Worm (Caenorhabditis elegans) whole organism, young adult: ENCODE results near the gene M110.7.

Source experiments
- D2030.7 ChIP-seq: fragments of 200-800 bp; sonication (Bioruptor generic); IDR thresholded peaks from 2 replicates; pipeline ENCODE4 v1.3.6; 2022; ENCODE audit warnings: missing genetic modification reagents, missing genetic modification characterization, missing compliant biosample characterization
- F37B4.10 ChIP-seq: fragments of 200-800 bp; sonication (Bioruptor generic); IDR thresholded peaks from 2 replicates; pipeline ENCODE4 v1.3.6; 2022; ENCODE audit warnings: missing genetic modification characterization, missing compliant biosample characterization
- F55B11.4 ChIP-seq: sonication (generic microtip); optimal IDR thresholded peaks from 2 replicates; lab custom pipeline; 2016; ENCODE audit warnings: missing compliant biosample characterization, missing genetic modification characterization, borderline replicate concordance; ENCODE audit not compliant: insufficient read depth
- F57A8.1 ChIP-seq: fragments of 200-800 bp; sonication (Bioruptor generic); optimal IDR thresholded peaks from 2 replicates; lab custom pipeline; 2018; ENCODE audit warnings: mild to moderate bottlenecking, missing genetic modification characterization, moderate library complexity, missing compliant biosample characterization
- F57C9.4 ChIP-seq: sonication (generic microtip); optimal IDR thresholded peaks from 2 replicates; lab custom pipeline; 2017; ENCODE audit warnings: mild to moderate bottlenecking, missing genetic modification characterization, missing compliant biosample characterization
- K11D2.4 ChIP-seq: fragments of 200-800 bp; sonication (Bioruptor generic); IDR thresholded peaks from 2 replicates; pipeline ENCODE4 v1.3.6; 2022; ENCODE audit warnings: missing genetic modification reagents, missing genetic modification characterization, missing compliant biosample characterization
- K12H6.12 ChIP-seq: fragments of 200-800 bp; sonication (Bioruptor generic); optimal IDR thresholded peaks from 2 replicates; lab custom pipeline; 2018; ENCODE audit warnings: mild to moderate bottlenecking, missing genetic modification characterization, missing compliant biosample characterization
- T07F8.4 ChIP-seq: sonication (generic microtip); optimal IDR thresholded peaks from 2 replicates; lab custom pipeline; 2016; ENCODE audit warnings: mild to moderate bottlenecking, missing genetic modification characterization, moderate library complexity, missing compliant biosample characterization
- Y67H2A.10 ChIP-seq: fragments of 200-800 bp; sonication (Bioruptor generic); conservative IDR thresholded peaks from 2 replicates; pipeline ENCODE4 v1.3.6; 2022; ENCODE audit warnings: missing genetic modification reagents, missing genetic modification characterization, missing compliant biosample characterization
- Y79H2A.3 ChIP-seq: fragments of 200-800 bp; sonication (Bioruptor generic); conservative IDR thresholded peaks from 2 replicates; pipeline ENCODE4 v1.3.6; 2022; ENCODE audit warnings: missing genetic modification reagents, missing genetic modification characterization, missing compliant biosample characterization
- ZK185.1 ChIP-seq: sonication (generic microtip); optimal IDR thresholded peaks from 2 replicates; lab custom pipeline; 2016; ENCODE audit warnings: mild to moderate bottlenecking, missing genetic modification characterization, missing compliant biosample characterization; ENCODE audit not compliant: poor library complexity, severe bottlenecking
- aptf-2 ChIP-seq: fragments of 200-800 bp; sonication (Bioruptor generic); conservative IDR thresholded peaks from 2 replicates; pipeline ENCODE4 v1.3.6; 2022; ENCODE audit warnings: missing genetic modification reagents, missing genetic modification characterization, missing compliant biosample characterization
- atf-7 ChIP-seq: sonication (generic microtip); optimal IDR thresholded peaks from 2 replicates; lab custom pipeline; 2017; ENCODE audit warnings: mild to moderate bottlenecking, missing genetic modification characterization, missing compliant biosample characterization
- attf-3 ChIP-seq: fragments of 200-800 bp; sonication (Bioruptor generic); conservative IDR thresholded peaks from 2 replicates; pipeline ENCODE4 v1.3.6; 2022; ENCODE audit warnings: missing genetic modification reagents, missing genetic modification characterization, missing compliant biosample characterization
- attf-6 ChIP-seq: fragments of 200-800 bp; sonication (Bioruptor generic); IDR thresholded peaks from 2 replicates; pipeline ENCODE4 v1.3.6; 2022; ENCODE audit warnings: missing genetic modification reagents, missing genetic modification characterization, missing compliant biosample characterization
- bed-1 ChIP-seq: fragments of 200-800 bp; sonication (Bioruptor generic); IDR thresholded peaks from 2 replicates; pipeline ENCODE4 v1.3.6; 2022; ENCODE audit warnings: missing genetic modification reagents, missing genetic modification characterization, missing compliant biosample characterization
- cebp-2 ChIP-seq: fragments of 200-800 bp; sonication (Bioruptor generic); IDR thresholded peaks from 2 replicates; pipeline ENCODE4 v1.3.6; 2022; ENCODE audit warnings: missing genetic modification characterization, missing compliant biosample characterization
- ceh-100 ChIP-seq: fragments of 200-800 bp; sonication (Bioruptor generic); IDR thresholded peaks from 2 replicates; pipeline ENCODE4 v1.3.6; 2022; ENCODE audit warnings: missing genetic modification reagents, missing genetic modification characterization, missing compliant biosample characterization
- ceh-58 ChIP-seq: fragments of 200-800 bp; sonication (Bioruptor generic); IDR thresholded peaks from 2 replicates; pipeline ENCODE4 v1.3.6; 2022; ENCODE audit warnings: missing genetic modification characterization, missing compliant biosample characterization
- chd-7 ChIP-seq: sonication (generic microtip); optimal IDR thresholded peaks from 2 replicates; lab custom pipeline; 2016; ENCODE audit warnings: mild to moderate bottlenecking, missing genetic modification characterization, moderate library complexity, missing compliant biosample characterization
- egl-18 ChIP-seq: fragments of 200-800 bp; sonication (Bioruptor generic); IDR thresholded peaks from 2 replicates; pipeline ENCODE4 v1.3.6; 2022; ENCODE audit warnings: missing genetic modification reagents, missing genetic modification characterization, missing compliant biosample characterization
- egl-44 ChIP-seq: fragments of 200-800 bp; sonication (Bioruptor generic); IDR thresholded peaks from 2 replicates; pipeline ENCODE4 v1.3.6; 2022; ENCODE audit warnings: missing genetic modification reagents, missing genetic modification characterization, missing compliant biosample characterization
- ets-4 ChIP-seq: fragments of 200-800 bp; sonication (Bioruptor generic); optimal IDR thresholded peaks from 2 replicates; lab custom pipeline; 2018; ENCODE audit warnings: mild to moderate bottlenecking, missing genetic modification characterization, missing compliant biosample characterization
- gei-17 ChIP-seq: fragments of 200-800 bp; sonication (Bioruptor generic); optimal IDR thresholded peaks from 2 replicates; lab custom pipeline; 2018; ENCODE audit warnings: mild to moderate bottlenecking, missing genetic modification characterization, missing compliant biosample characterization
- hrde-1 ChIP-seq: sonication (generic microtip); optimal IDR thresholded peaks from 2 replicates; lab custom pipeline; 2016; ENCODE audit warnings: missing genetic modification characterization, mild to moderate bottlenecking, missing compliant biosample characterization, moderate library complexity, missing genotype, missing genetic modification reagents, borderline replicate concordance
- hsf-1 ChIP-seq: fragments of 200-800 bp; sonication (Bioruptor generic); IDR thresholded peaks from 2 replicates; pipeline ENCODE4 v1.3.6; 2022; ENCODE audit warnings: missing genetic modification reagents, missing genetic modification characterization, missing compliant biosample characterization
- lin-26 ChIP-seq: fragments of 200-800 bp; sonication (Bioruptor generic); IDR thresholded peaks from 2 replicates; pipeline ENCODE4 v1.3.6; 2022; ENCODE audit warnings: missing genetic modification reagents, missing genetic modification characterization, missing compliant biosample characterization
- lin-54 ChIP-seq: fragments of 200-800 bp; sonication (Bioruptor generic); optimal IDR thresholded peaks from 2 replicates; lab custom pipeline; 2018; ENCODE audit warnings: mild to moderate bottlenecking, missing genetic modification characterization, missing compliant biosample characterization
- madf-10 ChIP-seq: sonication (generic microtip); optimal IDR thresholded peaks from 2 replicates; lab custom pipeline; 2016; ENCODE audit warnings: mild to moderate bottlenecking, missing genetic modification characterization, missing compliant biosample characterization
- mcd-1 ChIP-seq: fragments of 200-800 bp; sonication (Bioruptor generic); IDR thresholded peaks from 2 replicates; pipeline ENCODE4 v1.3.6; 2022; ENCODE audit warnings: missing genetic modification reagents, missing genetic modification characterization, missing compliant biosample characterization
- mes-4 ChIP-seq: sonication (generic microtip); optimal IDR thresholded peaks from 2 replicates; lab custom pipeline; 2016; ENCODE audit warnings: missing genotype, missing genetic modification characterization, missing compliant biosample characterization
- nfya-2 ChIP-seq: fragments of 200-800 bp; sonication (Bioruptor generic); IDR thresholded peaks from 2 replicates; pipeline ENCODE4 v1.3.6; 2022; ENCODE audit warnings: missing genetic modification reagents, missing genetic modification characterization, missing compliant biosample characterization
- nfyb-1 ChIP-seq: fragments of 200-800 bp; sonication (Bioruptor generic); IDR thresholded peaks from 2 replicates; pipeline ENCODE4 v1.3.6; 2022; ENCODE audit warnings: missing genetic modification reagents, missing genetic modification characterization, missing compliant biosample characterization
- nhr-179 ChIP-seq: sonication (generic microtip); optimal IDR thresholded peaks from 2 replicates; lab custom pipeline; 2016; ENCODE audit warnings: mild to moderate bottlenecking, missing genetic modification characterization, missing compliant biosample characterization
- nhr-27 ChIP-seq: fragments of 200-800 bp; sonication (Bioruptor generic); optimal IDR thresholded peaks from 2 replicates; lab custom pipeline; 2018; ENCODE audit warnings: mild to moderate bottlenecking, missing genetic modification characterization, moderate library complexity, missing compliant biosample characterization
- nhr-80 ChIP-seq: sonication (generic microtip); optimal IDR thresholded peaks from 2 replicates; lab custom pipeline; 2016; ENCODE audit warnings: missing genetic modification characterization, missing compliant biosample characterization
- pbrm-1 ChIP-seq: fragments of 200-800 bp; sonication (Bioruptor generic); IDR thresholded peaks from 2 replicates; pipeline ENCODE4 v1.3.6; 2022; ENCODE audit warnings: missing genetic modification reagents, missing genetic modification characterization, missing compliant biosample characterization
- pha-4 ChIP-seq: fragments of 150-350 bp; sonication (generic microtip); optimal IDR thresholded peaks from 2 replicates; lab custom pipeline; 2014; ENCODE audit warnings: missing biosample characterization, missing genetic modification reagents, missing genetic modification characterization
- rpc-1 ChIP-seq, 2 experiments: fragments of 150-350 bp in 1 of 2; sonication (generic microtip) in 1 of 2; optimal IDR thresholded peaks; 2 replicates each; lab custom pipeline; 2014 to 2018; ENCODE audit warnings: missing biosample characterization in 1 of 2, missing genetic modification characterization in 1 of 2, missing genetic modification reagents in 1 of 2, missing genotype in 1 of 2
- snpc-1.1 ChIP-seq: sonication (generic microtip); optimal IDR thresholded peaks from 2 replicates; lab custom pipeline; 2017; ENCODE audit warnings: missing genetic modification characterization, mild to moderate bottlenecking, missing compliant biosample characterization, antibody characterized with exemption, moderate library complexity, missing genotype, missing genetic modification reagents; ENCODE audit not compliant: insufficient read depth
- sptf-2 ChIP-seq: fragments of 200-800 bp; sonication (Bioruptor generic); optimal IDR thresholded peaks from 2 replicates; lab custom pipeline; 2018; ENCODE audit warnings: mild to moderate bottlenecking, missing genetic modification characterization, missing compliant biosample characterization
- tbp1 ChIP-seq: fragments of 200-800 bp; sonication (Bioruptor generic); optimal IDR thresholded peaks from 2 replicates; lab custom pipeline; 2018; ENCODE audit warnings: mild to moderate bottlenecking, missing genetic modification characterization, missing compliant biosample characterization
- unc-130 ChIP-seq: sonication (generic microtip); optimal IDR thresholded peaks from 2 replicates; lab custom pipeline; 2016; ENCODE audit warnings: missing genetic modification reagents, missing genetic modification characterization, missing compliant biosample characterization
- zim-3 ChIP-seq: sonication (generic microtip); optimal IDR thresholded peaks from 2 replicates; lab custom pipeline; 2017; ENCODE audit warnings: mild to moderate bottlenecking, missing genetic modification characterization, moderate library complexity, missing compliant biosample characterization
- ztf-25 ChIP-seq: fragments of 200-800 bp; sonication (Bioruptor generic); IDR thresholded peaks from 2 replicates; pipeline ENCODE4 v1.3.6; 2022; ENCODE audit warnings: missing genetic modification reagents, missing genetic modification characterization, missing compliant biosample characterization

Gene M110.7

ce11 chrII:8199803-8200202, 32.8 kb upstream of the M110.7 start:
- TF ChIP-seq ceh-100 (GFP tag; lab: Robert Waterston, UW) (no peak), madf-10 (tag; lab: Kevin White, UChicago) (no peak), K11D2.4 (no peak), egl-18 (GFP tag; lab: Robert Waterston, UW) (no peak), chd-7 (no peak), hrde-1 (tag; lab: Kevin White, UChicago) (no peak), zim-3 (tag; lab: Kevin White, UChicago) (no peak), ceh-58 (GFP tag; lab: Robert Waterston, UW) (no peak), ets-4 (GFP tag; lab: Kevin White, UChicago) (no peak), aptf-2 (GFP tag; lab: Robert Waterston, UW) (no peak), nhr-80 (tag; lab: Kevin White, UChicago) (no peak), F57A8.1 (GFP tag; lab: Kevin White, UChicago) (no peak), snpc-1.1 (no peak), unc-130 (no peak), lin-26 (GFP tag; lab: Robert Waterston, UW) (no peak), hsf-1 (GFP tag; lab: Robert Waterston, UW) (no peak), T07F8.4 (tag; lab: Kevin White, UChicago) (no peak), mcd-1 (GFP tag; lab: Robert Waterston, UW) (no peak)
- TF ChIP-seq, all 124 proteins: peak for 0

DNA sequence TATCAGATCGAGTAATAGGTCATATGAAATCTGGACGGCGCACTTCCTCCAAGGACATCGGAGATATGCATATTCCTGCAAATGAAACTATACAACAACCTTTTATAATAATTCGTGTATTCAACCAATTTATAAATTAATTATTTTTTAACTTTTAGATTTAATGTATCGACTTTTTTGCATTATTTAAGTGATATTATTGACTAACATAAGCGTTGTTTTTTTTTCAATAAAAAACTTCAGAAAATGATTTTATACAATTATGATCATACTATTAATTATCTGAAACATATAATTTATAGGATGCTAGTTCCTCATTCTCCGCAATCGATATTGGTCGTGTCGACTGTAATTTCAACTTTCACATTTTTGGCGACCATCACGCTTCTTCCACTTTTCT, 28.6 kb upstream of the M110.7 start, which contains the start of gene col-76:
Gene col-76, plus strand, starts transcription at position 301 of the 400 bp plus-strand sequence.
- TF ChIP-seq K12H6.12 (no peak), cebp-2 (GFP tag; lab: Robert Waterston, UW) (no peak), nhr-80 (tag; lab: Kevin White, UChicago) (no peak), nfya-2 (GFP tag; lab: Robert Waterston, UW) (no peak), tbp1 (GFP tag; lab: Kevin White, UChicago) (no peak), lin-26 (GFP tag; lab: Robert Waterston, UW) (no peak), D2030.7 (GFP tag; lab: Robert Waterston, UW) (no peak), nfyb-1 (GFP tag; lab: Robert Waterston, UW) (no peak)
- TF ChIP-seq, all 124 proteins: peak for 0

ce11 chrII:8205612-8206011, 27.0 kb upstream of the M110.7 start:
- TF ChIP-seq attf-6 (GFP tag; lab: Robert Waterston, UW): no peak
- no peak for TF ChIP-seq rpc-1 (optimal IDR thresholded peaks at IDR 0.05; lab: Kevin White, UChicago)
- no peak for TF ChIP-seq rpc-1 (tag; optimal IDR thresholded peaks at IDR 0.05; lab: Kevin White, UChicago)
- no peak for TF ChIP-seq atf-7 (tag; lab: Kevin White, UChicago)
- TF ChIP-seq bed-1 (GFP tag; lab: Robert Waterston, UW): no peak
- no peak for TF ChIP-seq F57C9.4 (tag; lab: Kevin White, UChicago)
- TF ChIP-seq sptf-2: no peak
- peak; percentile 48 for TF ChIP-seq nhr-80 (tag; lab: Kevin White, UChicago)
- no peak for TF ChIP-seq pbrm-1
- no peak for TF ChIP-seq nhr-179
- TF ChIP-seq, all 124 proteins: peak for 1

ce11 chrII:8209476-8209875, 23.1 kb upstream of the M110.7 start, which contains the start of gene M110.8:
Gene M110.8 (minus strand): TSS chrII:8209576.
- TF ChIP-seq ZK185.1 (no peak), lin-54 (GFP tag; lab: Kevin White, UChicago) (no peak), F55B11.4 (tag; lab: Kevin White, UChicago) (no peak), mes-4 (tag; lab: Kevin White, UChicago) (no peak), F37B4.10 (GFP tag; lab: Robert Waterston, UW) (no peak), attf-3 (GFP tag; lab: Robert Waterston, UW) (no peak), egl-44 (GFP tag; lab: Robert Waterston, UW) (no peak), snpc-1.1 (no peak), ceh-100 (GFP tag; lab: Robert Waterston, UW) (no peak), Y79H2A.3 (GFP tag; lab: Robert Waterston, UW) (no peak), pha-4 (no peak), ztf-25 (GFP tag; lab: Robert Waterston, UW) (no peak), Y67H2A.10 (GFP tag; lab: Robert Waterston, UW) (no peak), gei-17 (GFP tag; lab: Kevin White, UChicago) (no peak), nhr-27 (tag; lab: Kevin White, UChicago) (no peak)
